Worm (Caenorhabditis elegans) whole organism, late embryonic: ENCODE results near the gene C11G6.2.

Source experiments
- C08G9.2 ChIP-seq: sonication (generic microtip); optimal IDR thresholded peaks from 2 replicates; lab custom pipeline; 2016; ENCODE audit warnings: mild to moderate bottlenecking, missing genetic modification characterization, moderate library complexity, missing compliant biosample characterization
- C38D4.7 ChIP-seq: fragments of 200-800 bp; sonication (Bioruptor generic); optimal IDR thresholded peaks from 2 replicates; lab custom pipeline; 2018; ENCODE audit warnings: mild to moderate bottlenecking, missing genetic modification characterization, moderate library complexity, missing compliant biosample characterization
- K02D7.2 ChIP-seq: sonication (generic microtip); optimal IDR thresholded peaks from 2 replicates; lab custom pipeline; 2017; ENCODE audit warnings: mild to moderate bottlenecking, missing genetic modification characterization, missing compliant biosample characterization
- K09A11.1 ChIP-seq: sonication (generic microtip); optimal IDR thresholded peaks from 2 replicates; lab custom pipeline; 2017; ENCODE audit warnings: antibody characterized with exemption, mild to moderate bottlenecking, missing genetic modification characterization, missing compliant biosample characterization; ENCODE audit not compliant: insufficient read depth
- Y22D7AL.16 ChIP-seq: sonication (generic microtip); optimal IDR thresholded peaks from 2 replicates; lab custom pipeline; 2016; ENCODE audit warnings: missing genetic modification characterization, missing compliant biosample characterization
- ama-1 ChIP-seq: fragments of 150-350 bp; optimal IDR thresholded peaks from 2 replicates; lab custom pipeline; 2014
- ceh-14 ChIP-seq: sonication (generic microtip); optimal IDR thresholded peaks from 2 replicates; lab custom pipeline; 2016; ENCODE audit warnings: missing genotype, missing genetic modification characterization, missing compliant biosample characterization
- ceh-2 ChIP-seq: sonication (generic microtip); optimal IDR thresholded peaks from 2 replicates; lab custom pipeline; 2016; ENCODE audit warnings: missing genotype, missing genetic modification characterization, missing compliant biosample characterization
- ceh-22 ChIP-seq: sonication (generic microtip); optimal IDR thresholded peaks from 2 replicates; lab custom pipeline; 2017; ENCODE audit warnings: missing biosample characterization, missing genetic modification characterization
- ceh-24 ChIP-seq: sonication (generic microtip); optimal IDR thresholded peaks from 2 replicates; lab custom pipeline; 2016; ENCODE audit warnings: mild to moderate bottlenecking, missing genetic modification characterization, missing compliant biosample characterization
- ceh-30 ChIP-seq: fragments of 150-350 bp; optimal IDR thresholded peaks from 2 replicates; lab custom pipeline; 2014; ENCODE audit warnings: missing biosample characterization, missing genetic modification characterization
- ceh-31 ChIP-seq: sonication (generic microtip); optimal IDR thresholded peaks from 2 replicates; lab custom pipeline; 2016; ENCODE audit warnings: missing genetic modification characterization, missing compliant biosample characterization
- ceh-48 ChIP-seq: sonication (generic microtip); optimal IDR thresholded peaks from 2 replicates; lab custom pipeline; 2016; ENCODE audit warnings: missing genetic modification characterization, inconsistent platforms, missing compliant biosample characterization
- ceh-6 ChIP-seq: fragments of 200-800 bp; sonication (Bioruptor generic); optimal IDR thresholded peaks from 2 replicates; lab custom pipeline; 2018; ENCODE audit warnings: mild to moderate bottlenecking, missing genetic modification characterization, missing compliant biosample characterization
- ceh-9 ChIP-seq: sonication (generic microtip); optimal IDR thresholded peaks from 2 replicates; lab custom pipeline; 2016; ENCODE audit warnings: mild to moderate bottlenecking, missing genetic modification characterization, inconsistent platforms, missing compliant biosample characterization
- che-1 ChIP-seq: sonication (generic microtip); optimal IDR thresholded peaks from 2 replicates; lab custom pipeline; 2016; ENCODE audit warnings: mild to moderate bottlenecking, missing genetic modification characterization, missing compliant biosample characterization
- dmd-4 ChIP-seq: sonication (generic microtip); optimal IDR thresholded peaks from 2 replicates; lab custom pipeline; 2016; ENCODE audit warnings: borderline replicate concordance, missing genetic modification characterization, missing compliant biosample characterization
- dve-1 ChIP-seq: sonication (generic microtip); optimal IDR thresholded peaks from 2 replicates; lab custom pipeline; 2017; ENCODE audit warnings: antibody characterized with exemption, mild to moderate bottlenecking, missing genetic modification characterization, missing compliant biosample characterization
- elt-4 ChIP-seq: sonication (generic microtip); optimal IDR thresholded peaks from 2 replicates; lab custom pipeline; 2016; ENCODE audit warnings: missing genetic modification characterization, missing compliant biosample characterization
- ets-4 ChIP-seq: sonication (generic microtip); optimal IDR thresholded peaks from 2 replicates; lab custom pipeline; 2016; ENCODE audit warnings: missing genetic modification characterization, missing compliant biosample characterization
- fax-1 ChIP-seq: sonication (generic microtip); optimal IDR thresholded peaks from 2 replicates; lab custom pipeline; 2016; ENCODE audit warnings: missing genotype, missing genetic modification characterization, missing compliant biosample characterization
- fkh-10 ChIP-seq: fragments of 150-350 bp; optimal IDR thresholded peaks from 2 replicates; lab custom pipeline; 2014; ENCODE audit warnings: missing biosample characterization, missing genetic modification reagents, missing genetic modification characterization
- hlh-13 ChIP-seq: fragments of 200-800 bp; sonication (Bioruptor generic); optimal IDR thresholded peaks from 2 replicates; lab custom pipeline; 2018; ENCODE audit warnings: mild to moderate bottlenecking, missing genetic modification characterization, missing compliant biosample characterization
- hlh-15 ChIP-seq: sonication (generic microtip); optimal IDR thresholded peaks from 2 replicates; lab custom pipeline; 2016; ENCODE audit warnings: missing genetic modification characterization, missing compliant biosample characterization
- hlh-6 ChIP-seq: sonication (generic microtip); optimal IDR thresholded peaks from 2 replicates; lab custom pipeline; 2016; ENCODE audit warnings: missing genotype, missing genetic modification characterization, missing compliant biosample characterization
- lin-11 ChIP-seq: fragments of 200-800 bp; sonication (Bioruptor generic); optimal IDR thresholded peaks from 2 replicates; lab custom pipeline; 2018; ENCODE audit warnings: mild to moderate bottlenecking, missing genetic modification characterization, missing compliant biosample characterization
- madf-2 ChIP-seq: sonication (generic microtip); optimal IDR thresholded peaks from 2 replicates; lab custom pipeline; 2017; ENCODE audit warnings: missing genetic modification characterization, missing compliant biosample characterization
- mec-3 ChIP-seq: sonication (generic microtip); optimal IDR thresholded peaks from 2 replicates; lab custom pipeline; 2016; ENCODE audit warnings: borderline replicate concordance, missing genetic modification characterization, missing compliant biosample characterization
- nfya-1 ChIP-seq: sonication (generic microtip); optimal IDR thresholded peaks from 2 replicates; lab custom pipeline; 2017; ENCODE audit warnings: missing genetic modification characterization, mild to moderate bottlenecking, missing compliant biosample characterization, antibody characterized with exemption, moderate library complexity
- nhr-11 ChIP-seq: fragments of 150-350 bp; optimal IDR thresholded peaks from 2 replicates; lab custom pipeline; 2014; ENCODE audit warnings: missing biosample characterization, missing genetic modification characterization
- npax-4 ChIP-seq: sonication (generic microtip); optimal IDR thresholded peaks from 2 replicates; lab custom pipeline; 2016; ENCODE audit warnings: missing genetic modification characterization, missing compliant biosample characterization
- pag-3 ChIP-seq: sonication (generic microtip); optimal IDR thresholded peaks from 2 replicates; lab custom pipeline; 2016; ENCODE audit warnings: missing compliant biosample characterization, missing genetic modification characterization, borderline replicate concordance
- pha-4 ChIP-seq: fragments of 150-350 bp; optimal IDR thresholded peaks from 2 replicates; lab custom pipeline; 2018; ENCODE audit warnings: missing biosample characterization, missing genetic modification reagents, missing genetic modification characterization
- pros-1 ChIP-seq: fragments of 150-350 bp; optimal IDR thresholded peaks from 2 replicates; lab custom pipeline; 2014; ENCODE audit warnings: missing biosample characterization, missing genetic modification reagents, missing genetic modification characterization
- sdc-2 ChIP-seq: sonication (generic microtip); optimal IDR thresholded peaks from 2 replicates; lab custom pipeline; 2016; ENCODE audit warnings: missing genotype, missing genetic modification characterization, missing compliant biosample characterization
- sox-2 ChIP-seq: fragments of 200-800 bp; sonication (Bioruptor generic); IDR thresholded peaks from 2 replicates; pipeline ENCODE4 v1.3.6; 2022; ENCODE audit warnings: missing genetic modification reagents, missing genetic modification characterization, missing compliant biosample characterization
- sox-4 ChIP-seq: sonication (generic microtip); optimal IDR thresholded peaks from 2 replicates; lab custom pipeline; 2017; ENCODE audit warnings: mild to moderate bottlenecking, missing genetic modification characterization, inconsistent platforms, missing compliant biosample characterization
- syd-9 ChIP-seq: sonication (generic microtip); optimal IDR thresholded peaks from 2 replicates; lab custom pipeline; 2016; ENCODE audit warnings: mild to moderate bottlenecking, missing genetic modification characterization, moderate library complexity, missing compliant biosample characterization
- tbx-2 ChIP-seq: sonication (generic microtip); optimal IDR thresholded peaks from 2 replicates; lab custom pipeline; 2016; ENCODE audit warnings: missing genetic modification characterization, missing compliant biosample characterization
- tbx-7 ChIP-seq: sonication (generic microtip); optimal IDR thresholded peaks from 2 replicates; lab custom pipeline; 2016; ENCODE audit warnings: missing genotype, missing genetic modification characterization, missing compliant biosample characterization
- ttx-3 ChIP-seq: sonication (generic microtip); optimal IDR thresholded peaks from 2 replicates; lab custom pipeline; 2016; ENCODE audit warnings: missing genetic modification reagents, missing genetic modification characterization, missing compliant biosample characterization
- unc-3 ChIP-seq, 2 experiments: fragments of 200-800 bp in 1 of 2; sonication (Bioruptor generic) in 1 of 2; sonication (generic microtip) in 1 of 2; conservative IDR thresholded peaks in 1 of 2; optimal IDR thresholded peaks in 1 of 2; 2 replicates each; pipeline versions ENCODE4 v1.3.6 to Lab custom; 2016 to 2022; ENCODE audit warnings: missing compliant biosample characterization in 2 of 2, missing genetic modification characterization in 2 of 2, missing genetic modification reagents in 1 of 2
- unc-42 ChIP-seq: sonication (generic microtip); optimal IDR thresholded peaks from 2 replicates; lab custom pipeline; 2016; ENCODE audit warnings: missing genotype, missing genetic modification characterization, missing compliant biosample characterization
- unc-55 ChIP-seq: sonication (generic microtip); optimal IDR thresholded peaks from 2 replicates; lab custom pipeline; 2017; ENCODE audit warnings: missing biosample characterization, missing genetic modification reagents, missing genetic modification characterization
- unc-86 ChIP-seq: sonication (generic microtip); optimal IDR thresholded peaks from 2 replicates; lab custom pipeline; 2016; ENCODE audit warnings: missing genetic modification characterization, missing compliant biosample characterization
- ztf-16 ChIP-seq: sonication (generic microtip); optimal IDR thresholded peaks from 2 replicates; lab custom pipeline; 2017; ENCODE audit warnings: missing genetic modification characterization, missing compliant biosample characterization

C11G6.2 gene

ce11 chrX:16328328-16328727 is at the start of gene C11G6.2:
TSS of gene C11G6.2 (plus strand) at chrX:16328628.
- no peak for TF ChIP-seq ama-1 (lab: Kevin White, UChicago)
- TF ChIP-seq fkh-10 = no peak
- TF ChIP-seq syd-9 (tag; lab: Kevin White, UChicago) = no peak
- no peak for TF ChIP-seq madf-2
- TF ChIP-seq ceh-30 = no peak
- TF ChIP-seq che-1 (tag; lab: Kevin White, UChicago) = no peak
- TF ChIP-seq K09A11.1 = no peak
- no peak for TF ChIP-seq pha-4 (tag; lab: Kevin White, UChicago)
- TF ChIP-seq ceh-22 (tag; lab: Kevin White, UChicago) = no peak
- no peak for TF ChIP-seq sox-2 (GFP tag; lab: Robert Waterston, UW)
- no peak for TF ChIP-seq pros-1 (tag; lab: Kevin White, UChicago)
- no peak for TF ChIP-seq ceh-24
- no peak for TF ChIP-seq K02D7.2 (tag; lab: Kevin White, UChicago)
- no peak for TF ChIP-seq ets-4
- no peak for TF ChIP-seq unc-42 (tag; lab: Kevin White, UChicago)
- TF ChIP-seq hlh-15 (tag; lab: Kevin White, UChicago) = no peak
- TF ChIP-seq elt-4 (tag; lab: Kevin White, UChicago) = no peak

ce11 chrX:16283103-16283502 is 45.3 kb upstream of the C11G6.2 start, which contains the start of gene F52E10.2:
TSS of gene F52E10.2 (minus strand) at chrX:16283203.
- TF ChIP-seq tbx-7 (no peak), npax-4 (tag; lab: Kevin White, UChicago) (no peak), tbx-2 (tag; lab: Kevin White, UChicago) (no peak), ztf-16 (tag; lab: Kevin White, UChicago) (no peak), pha-4 (tag; lab: Kevin White, UChicago) (no peak), pag-3 (tag; lab: Kevin White, UChicago) (no peak), mec-3 (no peak), ceh-14 (tag; lab: Kevin White, UChicago) (no peak), ceh-48 (no peak), syd-9 (tag; lab: Kevin White, UChicago) (no peak), C38D4.7 (GFP tag; lab: Kevin White, UChicago) (no peak), ceh-30 (no peak), unc-42 (tag; lab: Kevin White, UChicago) (no peak), dve-1 (no peak), unc-55 (GFP tag; lab: Kevin White, UChicago) (no peak), ceh-31 (tag; lab: Kevin White, UChicago) (no peak), pros-1 (tag; lab: Kevin White, UChicago) (no peak), ceh-2 (tag; lab: Kevin White, UChicago) (no peak), fkh-10 (no peak), C08G9.2 (no peak)

DNA sequence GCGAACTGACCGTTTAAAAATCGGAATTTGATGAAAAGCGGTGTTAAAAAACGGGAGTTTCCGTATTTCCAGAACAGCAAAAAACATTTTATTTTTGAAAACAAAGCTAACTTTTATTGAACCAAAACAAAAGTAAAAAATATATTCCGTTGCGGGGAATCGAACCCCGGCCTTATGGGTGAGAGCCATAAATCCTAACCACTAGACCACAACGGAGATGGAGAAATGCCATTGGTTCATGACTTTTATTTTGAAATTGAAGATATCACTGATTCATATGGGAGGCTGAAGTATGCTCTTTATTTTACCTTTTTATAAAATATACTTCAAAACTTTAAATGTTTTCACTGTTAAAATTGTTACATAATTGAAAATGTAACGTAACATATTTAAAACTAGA is 43.3 kb upstream of the C11G6.2 start:
- TF ChIP-seq fax-1 (no peak), K02D7.2 (tag; lab: Kevin White, UChicago) (no peak), elt-4 (tag; lab: Kevin White, UChicago) (no peak), sox-4 (tag; lab: Kevin White, UChicago) (no peak), hlh-6 (tag; lab: Kevin White, UChicago) (no peak), ceh-6 (no peak), ceh-31 (tag; lab: Kevin White, UChicago) (no peak), unc-55 (GFP tag; lab: Kevin White, UChicago) (no peak), unc-86 (tag; lab: Kevin White, UChicago) (no peak)

- TF ChIP-seq ceh-31 (tag; lab: Kevin White, UChicago) (no peak), unc-86 (tag; lab: Kevin White, UChicago) (no peak), C38D4.7 (GFP tag; lab: Kevin White, UChicago) (no peak), dve-1 (no peak), ceh-22 (tag; lab: Kevin White, UChicago) (no peak), tbx-2 (tag; lab: Kevin White, UChicago) (no peak), unc-3 (GFP tag; conservative IDR thresholded peaks at IDR 0.05; lab: Robert Waterston, UW) (no peak), unc-3 (tag; optimal IDR thresholded peaks at IDR 0.05; lab: Kevin White, UChicago) (no peak), dmd-4 (tag; lab: Kevin White, UChicago) (no peak), Y22D7AL.16 (tag; lab: Kevin White, UChicago) (no peak), mec-3 (no peak), nhr-11 (tag; lab: Kevin White, UChicago) (no peak), lin-11 (tag; lab: Kevin White, UChicago) (no peak), hlh-13 (GFP tag; lab: Kevin White, UChicago) (no peak), K02D7.2 (tag; lab: Kevin White, UChicago) (no peak), pros-1 (tag; lab: Kevin White, UChicago) (no peak), nfya-1 (tag; lab: Kevin White, UChicago) (no peak), ceh-14 (tag; lab: Kevin White, UChicago) (no peak), sdc-2 (no peak), ceh-9 (tag; lab: Kevin White, UChicago) (no peak), ttx-3 (tag; lab: Kevin White, UChicago) (no peak)
- TF ChIP-seq, all 69 proteins: peak for 0
Measured at ce11 chrX:16289635-16290034, 38.8 kb upstream of the C11G6.2 start.
